Worm (Caenorhabditis elegans) whole organism, mixed stage, embryonic: ENCODE results near the gene col-139.

Experiments used
- ces-1 ChIP-seq: fragments of 150-350 bp; optimal IDR thresholded peaks from 2 replicates; lab custom pipeline; 2014; ENCODE audit warnings: missing biosample characterization, missing genetic modification reagents, missing genetic modification characterization
- cnd-1 ChIP-seq: fragments of 200-800 bp; sonication (Bioruptor generic); optimal IDR thresholded peaks from 2 replicates; lab custom pipeline; 2018; ENCODE audit warnings: mild to moderate bottlenecking, missing genetic modification characterization, missing compliant biosample characterization
- lsy-2 ChIP-seq: fragments of 150-350 bp; optimal IDR thresholded peaks from 2 replicates; lab custom pipeline; 2014; ENCODE audit warnings: missing biosample characterization, missing genetic modification characterization
- nhr-28 ChIP-seq: fragments of 150-350 bp; optimal IDR thresholded peaks from 2 replicates; lab custom pipeline; 2014; ENCODE audit warnings: missing biosample characterization, missing genetic modification characterization
- nhr-76 ChIP-seq: sonication (generic microtip); optimal IDR thresholded peaks from 2 replicates; lab custom pipeline; 2017; ENCODE audit warnings: missing biosample characterization, missing genetic modification characterization
- pha-4 ChIP-seq: fragments of 150-350 bp; optimal IDR thresholded peaks from 2 replicates; lab custom pipeline; 2018; ENCODE audit warnings: missing biosample characterization, missing genetic modification reagents, missing genetic modification characterization
- snpc-4 ChIP-seq: fragments of 150-350 bp; optimal IDR thresholded peaks from 2 replicates; lab custom pipeline; 2014; ENCODE audit warnings: missing biosample characterization, missing genetic modification characterization
- unc-62 ChIP-seq: fragments of 150-350 bp; optimal IDR thresholded peaks from 2 replicates; lab custom pipeline; 2014; ENCODE audit warnings: missing biosample characterization, missing genetic modification reagents, missing genetic modification characterization
- ztf-11 ChIP-seq: fragments of 150-350 bp; optimal IDR thresholded peaks from 2 replicates; lab custom pipeline; 2014; ENCODE audit warnings: missing biosample characterization, missing genetic modification characterization

DNA sequence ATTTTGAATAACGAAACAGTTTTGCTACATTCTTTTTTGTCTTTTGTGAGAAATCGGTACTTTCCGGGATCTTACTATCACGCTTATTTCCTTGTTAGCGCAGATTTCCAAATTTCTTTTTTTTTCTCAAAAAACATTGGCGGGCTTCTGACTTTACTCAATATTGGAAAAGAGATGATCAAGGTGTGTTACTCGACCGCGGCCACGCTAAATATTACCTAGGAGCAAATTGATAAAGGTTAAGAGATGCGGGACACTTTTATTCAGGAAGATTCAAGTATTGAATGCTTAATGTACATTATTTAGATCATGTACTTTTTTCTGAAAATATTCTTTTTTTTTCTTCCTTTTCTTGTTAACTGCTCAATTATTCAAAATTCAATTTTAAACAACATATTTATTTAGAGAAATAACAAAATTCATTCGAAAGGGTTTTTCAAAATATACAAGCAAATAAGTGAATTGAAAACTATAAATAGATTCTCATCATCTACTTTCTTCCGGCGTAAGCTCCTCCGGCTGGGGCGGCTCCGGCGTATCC is 6.4 kb downstream of the col-139 start:
- no peak for TF ChIP-seq cnd-1 (tag; lab: Kevin White, UChicago)
- TF ChIP-seq unc-62 (GFP tag; lab: Kevin White, UChicago) = no peak
- TF ChIP-seq snpc-4 (tag; lab: Kevin White, UChicago) = no peak
- TF ChIP-seq pha-4 (tag; lab: Kevin White, UChicago) = no peak
- TF ChIP-seq nhr-28 = no peak
- no peak for TF ChIP-seq nhr-76 (tag; lab: Kevin White, UChicago)
- no peak for TF ChIP-seq ztf-11 (tag; lab: Kevin White, UChicago)
- no peak for TF ChIP-seq lsy-2
- TF ChIP-seq ces-1 (GFP tag; lab: Kevin White, UChicago) = no peak
